Fruit fly (Drosophila melanogaster): Measurements from ENCODE around the gene CG43999.

DNA sequence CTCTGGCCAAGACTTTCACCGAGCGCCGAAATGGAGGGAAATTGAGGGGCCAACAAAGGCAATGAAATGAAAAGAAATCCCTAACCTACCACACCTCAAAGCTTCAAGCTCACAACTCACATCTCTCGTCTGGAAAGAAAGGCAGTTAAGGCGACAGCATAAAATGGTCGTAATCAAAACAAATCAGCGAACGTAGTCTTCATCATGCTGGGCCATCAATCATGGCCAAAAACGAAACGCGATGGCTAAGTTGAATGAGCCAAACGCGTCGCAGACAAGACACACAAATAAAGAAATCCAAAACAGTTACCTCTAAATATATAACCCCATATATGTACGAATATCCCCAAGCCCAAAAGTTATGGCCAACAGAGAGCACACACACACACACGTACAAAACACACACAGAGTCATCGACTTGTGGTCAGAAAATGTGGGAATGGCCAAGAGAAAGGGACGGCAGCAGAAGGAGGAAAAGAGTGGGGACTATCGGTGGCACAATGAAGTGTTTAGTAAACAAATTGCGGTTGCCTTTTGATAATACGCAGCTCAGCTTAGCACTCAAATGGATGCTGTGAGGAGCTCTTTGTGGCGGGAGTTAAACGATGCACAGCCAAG, 17.6 kb downstream of the CG43999 start:
- TF ChIP-seq toe (GFP tag; optimal IDR thresholded peaks at IDR 0.05) (no peak), CG7045 (GFP tag; optimal IDR thresholded peaks at IDR 0.05) (no peak), bab1 (GFP tag; optimal IDR thresholded peaks at IDR 0.05) (no peak)

All from whole organism, adult.